Fruit fly (Drosophila melanogaster) whole organism, wandering third instar larva: Measurements from ENCODE around the gene Ir67a.

Experiments
- Dfd ChIP-seq: fragments of >200 bp; optimal IDR thresholded peaks from 2 replicates; lab custom pipeline; 2017; ENCODE audit warnings: missing biosample characterization, missing genetic modification characterization
- Dif ChIP-seq: fragments of 200-275, 200-300 bp; sonication (Bioruptor generic); optimal IDR thresholded peaks from 2 replicates; lab custom pipeline; 2018; ENCODE audit warnings: missing biosample characterization, missing genetic modification characterization; ENCODE audit not compliant: partially characterized antibody
- GATAd ChIP-seq: sonication (Bioruptor generic); optimal IDR thresholded peaks from 2 replicates; lab custom pipeline; 2016; ENCODE audit warnings: missing biosample characterization, missing genetic modification characterization
- Jra ChIP-seq: sonication (Bioruptor generic); optimal IDR thresholded peaks from 2 replicates; lab custom pipeline; 2016; ENCODE audit warnings: missing biosample characterization, missing genetic modification characterization
- N ChIP-seq: fragments of >200 bp; optimal IDR thresholded peaks from 2 replicates; lab custom pipeline; 2018; ENCODE audit warnings: missing biosample characterization, missing external identifiers, missing genetic modification characterization
- OdsH ChIP-seq: fragments of 200-800 bp; sonication (Bioruptor generic); optimal IDR thresholded peaks from 2 replicates; lab custom pipeline; 2016; ENCODE audit warnings: missing biosample characterization, mild to moderate bottlenecking, missing genetic modification characterization
- br ChIP-seq: fragments of 200-800 bp; sonication (Bioruptor generic); optimal IDR thresholded peaks from 2 replicates; lab custom pipeline; 2016; ENCODE audit warnings: missing biosample characterization, missing genetic modification characterization
- dl ChIP-seq, 2 experiments: fragments of 175-275, 200-275 bp in 1 of 2; fragments of 200-275 bp in 1 of 2; sonication (Bioruptor generic); optimal IDR thresholded peaks; lab custom pipeline; 2018; ENCODE audit warnings: mild to moderate bottlenecking in 2 of 2, missing biosample characterization in 2 of 2, missing genetic modification characterization in 2 of 2, moderate library complexity in 2 of 2; ENCODE audit not compliant: partially characterized antibody in 2 of 2, insufficient read depth in 1 of 2
- dmrt93B ChIP-seq: fragments of 200-800 bp; sonication (Bioruptor generic); optimal IDR thresholded peaks from 2 replicates; lab custom pipeline; 2018; ENCODE audit warnings: missing biosample characterization, mild to moderate bottlenecking, missing genetic modification characterization
- jim ChIP-seq: fragments of 175-275, 200-325 bp; sonication (Bioruptor generic); optimal IDR thresholded peaks from 2 replicates; lab custom pipeline; 2016; ENCODE audit warnings: missing biosample characterization, mild to moderate bottlenecking, missing genetic modification characterization
- lola ChIP-seq: fragments of >200 bp; optimal IDR thresholded peaks from 2 replicates; lab custom pipeline; 2017; ENCODE audit warnings: missing biosample characterization, missing genetic modification characterization
- pan ChIP-seq: fragments of >200 bp; optimal IDR thresholded peaks from 2 replicates; lab custom pipeline; 2017
- psq ChIP-seq: fragments of 200-800 bp; sonication (Bioruptor generic); optimal IDR thresholded peaks from 3 replicates; lab custom pipeline; 2017; ENCODE audit warnings: missing biosample characterization, mild to moderate bottlenecking, missing genetic modification characterization, moderate library complexity
- sage ChIP-seq: fragments of 200-800 bp; sonication (Bioruptor generic); optimal IDR thresholded peaks from 2 replicates; lab custom pipeline; 2016; ENCODE audit warnings: missing biosample characterization, mild to moderate bottlenecking, missing genetic modification characterization

DNA sequence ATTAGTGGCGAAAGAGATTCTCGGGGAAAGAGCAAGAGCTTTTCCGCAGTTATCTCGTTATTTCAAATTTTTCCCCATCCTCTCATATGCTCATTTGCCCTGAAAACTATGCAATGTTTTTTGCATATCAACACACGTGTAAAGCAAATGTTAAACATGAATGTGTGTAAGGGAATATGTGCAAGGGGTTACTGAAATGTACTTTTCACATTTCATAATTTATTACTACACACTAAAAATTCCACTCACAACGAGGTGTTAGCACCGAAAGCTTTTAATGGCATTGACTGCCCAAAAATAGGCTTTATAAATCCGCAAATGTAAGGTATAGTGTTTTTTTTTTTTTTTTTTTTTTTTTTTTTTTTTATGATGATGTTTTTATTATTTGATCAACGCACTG lies 27.8 kb upstream of the Ir67a start:
- no peak for TF ChIP-seq br (GFP tag; lab: Kevin White, UChicago)
- TF ChIP-seq pan (lab: Kevin White, UChicago): no peak
- no peak for TF ChIP-seq lola (GFP tag; lab: Kevin White, UChicago)
- TF ChIP-seq Jra (GFP tag; lab: Kevin White, UChicago): no peak
- TF ChIP-seq dl (GFP tag; optimal IDR thresholded peaks at IDR 0.05; lab: Kevin White, UChicago; ENCODE audit: insufficient read depth in 1 of 2, partially characterized antibody in 2 of 2): no peak
- TF ChIP-seq GATAd (GFP tag; lab: Kevin White, UChicago): no peak
- no peak for TF ChIP-seq Dfd (GFP tag; lab: Kevin White, UChicago)
- TF ChIP-seq Dif: no peak
- TF ChIP-seq OdsH: no peak
- TF ChIP-seq psq (GFP tag; lab: Kevin White, UChicago): no peak
- TF ChIP-seq sage: no peak
- TF ChIP-seq N (GFP tag; lab: Kevin White, UChicago): no peak
- TF ChIP-seq dmrt93B (GFP tag; lab: Kevin White, UChicago): no peak
- TF ChIP-seq jim: no peak
